Fruit fly (Drosophila melanogaster) whole organism, embryonic: ENCODE measurements around the gene CG5612.

Experiments used
- Awh ChIP-seq: fragments of 200-800 bp; sonication (Bioruptor generic); IDR thresholded peaks from 2 replicates; pipeline ENCODE4, ENCODE4 v1.3.6; 2022; ENCODE audit warnings: missing biosample characterization, missing genetic modification characterization
- CG10274 ChIP-seq: fragments of 200-800 bp; sonication (Bioruptor generic); optimal IDR thresholded peaks from 3 replicates; lab custom pipeline; 2017; ENCODE audit warnings: missing biosample characterization, mild to moderate bottlenecking, missing genetic modification characterization
- CG12391 ChIP-seq: fragments of 200-800 bp; sonication (Bioruptor generic); optimal IDR thresholded peaks from 3 replicates; lab custom pipeline; 2018; ENCODE audit warnings: missing biosample characterization, mild to moderate bottlenecking, missing genetic modification characterization, moderate library complexity
- CG12769 ChIP-seq: fragments of 200-800 bp; sonication (Bioruptor generic); optimal IDR thresholded peaks from 2 replicates; lab custom pipeline; 2019; ENCODE audit warnings: missing biosample characterization, mild to moderate bottlenecking, missing genetic modification characterization, moderate library complexity
- CG13894 ChIP-seq: fragments of 200-800 bp; sonication (Bioruptor generic); optimal IDR thresholded peaks from 3 replicates; lab custom pipeline; 2018; ENCODE audit warnings: missing biosample characterization, mild to moderate bottlenecking, missing genetic modification characterization, moderate library complexity
- CG17359 ChIP-seq: fragments of 200-800 bp; sonication (Bioruptor generic); optimal IDR thresholded peaks from 3 replicates; lab custom pipeline; 2018; ENCODE audit warnings: missing biosample characterization, mild to moderate bottlenecking, missing genetic modification characterization, moderate library complexity
- CG2875 ChIP-seq: fragments of 200-800 bp; sonication (Bioruptor generic); optimal IDR thresholded peaks from 2 replicates; lab custom pipeline; 2017; ENCODE audit warnings: missing biosample characterization, mild to moderate bottlenecking, missing genetic modification characterization, missing genetic modification reagents
- CG31365 ChIP-seq: fragments of 200-800 bp; sonication (Bioruptor generic); optimal IDR thresholded peaks from 2 replicates; lab custom pipeline; 2018; ENCODE audit warnings: missing biosample characterization, mild to moderate bottlenecking, missing genetic modification characterization
- CG6765 ChIP-seq: fragments of 200-800 bp; sonication (Bioruptor generic); optimal IDR thresholded peaks from 3 replicates; lab custom pipeline; 2017; ENCODE audit warnings: missing biosample characterization, mild to moderate bottlenecking, missing genetic modification characterization
- CG8290 ChIP-seq, 3 experiments: fragments of 200-800 bp; sonication (Bioruptor generic); optimal IDR thresholded peaks; 2 replicates each; lab custom pipeline; 2016 to 2019; ENCODE audit warnings: missing biosample characterization in 3 of 3, missing genetic modification characterization in 3 of 3, mild to moderate bottlenecking in 2 of 3, moderate library complexity in 1 of 3
- CoRest ChIP-seq: fragments of 200-800 bp; sonication (Bioruptor generic); optimal IDR thresholded peaks from 3 replicates; lab custom pipeline; 2018; ENCODE audit warnings: missing biosample characterization, mild to moderate bottlenecking, missing genetic modification characterization, moderate library complexity
- Dll ChIP-seq: fragments of 200-800 bp; sonication (Bioruptor generic); IDR thresholded peaks from 4 replicates; pipeline ENCODE4 v1.3.6; 2022; ENCODE audit warnings: missing biosample characterization, missing genetic modification characterization; ENCODE audit not compliant: partially characterized antibody
- Dp ChIP-seq: fragments of 200-800 bp; sonication (Bioruptor generic); optimal IDR thresholded peaks from 2 replicates; lab custom pipeline; 2018; ENCODE audit warnings: missing biosample characterization, mild to moderate bottlenecking, missing genetic modification characterization, moderate library complexity
- Hey ChIP-seq: fragments of 200-800 bp; sonication (Bioruptor generic); optimal IDR thresholded peaks from 3 replicates; lab custom pipeline; 2018; ENCODE audit warnings: missing biosample characterization, mild to moderate bottlenecking, missing genetic modification characterization
- Hr78 ChIP-seq, 2 experiments: fragments of 200-800 bp in 1 of 2; fragments of >200 bp in 1 of 2; sonication (Bioruptor generic) in 1 of 2; optimal IDR thresholded peaks; 2 replicates each; lab custom pipeline; 2017 to 2019; ENCODE audit warnings: missing biosample characterization in 2 of 2, missing genetic modification characterization in 2 of 2, mild to moderate bottlenecking in 1 of 2, moderate library complexity in 1 of 2
- NC2α ChIP-seq: fragments of 200-800 bp; sonication (Bioruptor generic); optimal IDR thresholded peaks from 2 replicates; lab custom pipeline; 2016; ENCODE audit warnings: missing biosample characterization, missing genetic modification characterization
- chinmo ChIP-seq: fragments of 200-800 bp; sonication (Bioruptor generic); IDR thresholded peaks from 4 replicates; pipeline ENCODE4 v1.3.6; 2022; ENCODE audit warnings: missing biosample characterization, missing genetic modification characterization; ENCODE audit not compliant: partially characterized antibody
- crol ChIP-seq: fragments of 200-800 bp; sonication (Bioruptor generic); IDR thresholded peaks from 2 replicates; pipeline ENCODE4 v1.3.6; 2022; ENCODE audit warnings: missing biosample characterization, missing genetic modification characterization
- cwo ChIP-seq: fragments of 200-800 bp; sonication (Bioruptor generic); optimal IDR thresholded peaks from 3 replicates; lab custom pipeline; 2017; ENCODE audit warnings: missing biosample characterization, missing genetic modification characterization, mild to moderate bottlenecking, moderate library complexity, missing genetic modification reagents
- grau ChIP-seq: fragments of 200-800 bp; optimal IDR thresholded peaks from 3 replicates; lab custom pipeline; 2019; ENCODE audit warnings: missing biosample characterization, mild to moderate bottlenecking, missing genetic modification characterization, moderate library complexity
- kni ChIP-seq: fragments of 200-800 bp; sonication (Bioruptor generic); optimal IDR thresholded peaks from 3 replicates; lab custom pipeline; 2017; ENCODE audit warnings: mild to moderate bottlenecking, missing biosample characterization, missing genetic modification reagents, missing genetic modification characterization
- mirr ChIP-seq: fragments of 200-800 bp; sonication (Bioruptor generic); optimal IDR thresholded peaks from 3 replicates; lab custom pipeline; 2018; ENCODE audit warnings: missing biosample characterization, mild to moderate bottlenecking, missing genetic modification characterization
- odd ChIP-seq: fragments of 200-800 bp; sonication (Bioruptor generic); optimal IDR thresholded peaks from 2 replicates; lab custom pipeline; 2017; ENCODE audit warnings: missing biosample characterization, mild to moderate bottlenecking, missing genetic modification characterization
- org-1 ChIP-seq: fragments of 200-800 bp; sonication (Bioruptor generic); optimal IDR thresholded peaks from 2 replicates; lab custom pipeline; 2017; ENCODE audit warnings: missing biosample characterization, missing genetic modification characterization
- otp ChIP-seq: fragments of 200-800 bp; sonication (Bioruptor generic); IDR thresholded peaks from 3 replicates; pipeline ENCODE4, ENCODE4 v1.3.6; 2022; ENCODE audit warnings: missing biosample characterization, missing genetic modification characterization
- pnt ChIP-seq: fragments of 200-800 bp; sonication (Bioruptor generic); optimal IDR thresholded peaks from 3 replicates; lab custom pipeline; 2016; ENCODE audit warnings: missing biosample characterization, missing genetic modification characterization
- sd ChIP-seq: fragments of 200-800 bp; sonication (Bioruptor generic); optimal IDR thresholded peaks from 3 replicates; lab custom pipeline; 2018; ENCODE audit warnings: missing biosample characterization, mild to moderate bottlenecking, missing genetic modification characterization, moderate library complexity
- vvl ChIP-seq: fragments of 200-800 bp; sonication (Bioruptor generic); IDR thresholded peaks from 2 replicates; pipeline ENCODE4 v1.3.6; 2022; ENCODE audit warnings: missing biosample characterization, missing genetic modification characterization
- zen2 ChIP-seq: fragments of 200-800 bp; sonication (Bioruptor generic); IDR thresholded peaks from 3 replicates; pipeline ENCODE4 v1.3.6; 2022; ENCODE audit warnings: missing biosample characterization, missing genetic modification characterization; ENCODE audit not compliant: partially characterized antibody

The CG5612 gene

DNA sequence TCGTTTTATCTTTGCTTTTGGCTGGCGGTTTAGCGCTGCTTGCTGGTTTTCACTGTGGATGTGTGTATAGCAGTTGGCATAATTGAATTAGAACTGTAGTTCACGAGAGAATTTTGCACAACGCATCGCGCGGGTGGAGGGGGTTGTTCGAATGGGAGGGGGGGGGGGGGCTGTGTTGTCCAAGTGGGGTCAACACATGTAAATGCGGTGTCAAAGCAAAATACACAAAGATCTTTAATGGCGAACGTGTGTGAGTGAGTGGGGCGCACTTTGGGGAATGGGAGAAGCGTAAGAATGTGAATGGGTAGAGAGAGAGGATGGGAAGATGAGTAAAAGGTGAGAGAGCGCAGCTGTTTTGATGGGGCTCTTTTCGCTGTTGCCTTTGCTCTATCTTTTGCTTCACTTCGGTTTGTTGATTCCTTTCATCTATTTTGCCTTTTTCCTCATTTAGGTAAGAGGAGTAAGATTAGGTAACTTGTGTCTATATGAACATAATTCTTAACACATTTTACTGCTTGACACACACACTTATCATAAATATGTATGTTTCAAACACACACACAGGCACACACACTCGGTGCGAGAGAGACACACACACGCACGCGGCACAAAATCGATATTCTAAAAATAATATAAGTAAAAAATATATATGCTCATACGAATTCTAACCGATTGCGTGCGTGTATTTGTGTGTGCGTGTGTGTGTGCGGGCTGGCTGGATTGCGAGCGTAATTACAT lies 45.4 kb downstream of the CG5612 start (continued):
- TF ChIP-seq CG12769 (tag; lab: Kevin White, UChicago) = peak; percentile 14
- no peak for TF ChIP-seq CG31365 (tag; lab: Kevin White, UChicago)
- TF ChIP-seq zen2 (GFP tag; lab: Robert Waterston, UW) = no peak
- TF ChIP-seq grau (tag; lab: Kevin White, UChicago) = peak; percentile 68
- TF ChIP-seq CG6765 = no peak
- TF ChIP-seq Awh = no peak
- no peak for TF ChIP-seq NC2α (GFP tag; lab: Kevin White, UChicago)
- peak in 1 of 2 experiments; percentile 81 for TF ChIP-seq Hr78 (GFP tag; optimal IDR thresholded peaks at IDR 0.05; lab: Kevin White, UChicago)
- no peak for TF ChIP-seq Hey
- no peak for TF ChIP-seq Dp (GFP tag; lab: Kevin White, UChicago)
- TF ChIP-seq CG8290 (GFP tag; optimal IDR thresholded peaks at IDR 0.05; lab: Kevin White, UChicago) = no peak
- TF ChIP-seq CG8290 (tag; optimal IDR thresholded peaks at IDR 0.05; lab: Kevin White, UChicago) = peak in 1 of 2 experiments; percentile 18
- TF ChIP-seq CG10274 = no peak

DNA sequence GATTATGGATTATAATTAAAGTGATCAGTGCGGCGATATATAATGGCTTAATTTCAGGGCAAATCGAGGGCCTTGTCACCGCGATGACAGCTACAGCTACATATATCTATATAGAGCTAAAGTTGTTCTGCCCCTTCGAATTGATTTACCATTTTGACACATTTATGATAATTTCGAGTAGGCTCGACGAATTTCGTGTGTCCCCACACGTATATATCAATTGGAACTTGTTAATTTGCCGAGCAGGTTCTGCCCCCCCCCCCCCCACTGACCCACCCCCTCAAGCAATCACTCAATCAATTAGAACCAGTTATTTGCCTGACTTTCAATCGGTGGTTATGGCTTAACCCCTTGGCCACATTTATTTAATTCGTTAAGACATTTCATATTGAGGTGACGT lies 46.4 kb downstream of the CG5612 start:
- TF ChIP-seq mirr (peak; percentile 17), org-1 (GFP tag; lab: Kevin White, UChicago) (no peak), chinmo (GFP tag; lab: Robert Waterston, UW) (0 out of 4 replicates have a peak, but pooled peaks have one; percentile 53), CG12391 (tag; lab: Kevin White, UChicago) (no peak), vvl (GFP tag; lab: Robert Waterston, UW) (peak; percentile 37; the same call in 1 of the 2 replicates), odd (no peak), CG13894 (tag; lab: Kevin White, UChicago) (peak; percentile 59), otp (GFP tag; lab: Robert Waterston, UW) (peak; percentile 59; the same call in 1 of the 3 replicates), cwo (peak; percentile 1), Dll (GFP tag; lab: Robert Waterston, UW) (0 out of 4 replicates have a peak, but pooled peaks have one; percentile 28), crol (peak; percentile 41), CoRest (tag; lab: Kevin White, UChicago) (peak; percentile 6), sd (peak; percentile 35), kni (peak; percentile 44), pnt (GFP tag; lab: Kevin White, UChicago) (no peak), CG17359 (no peak), CG12769 (tag; lab: Kevin White, UChicago) (peak; percentile 2), CG2875 (no peak)
- TF ChIP-seq, all 482 proteins: peak for 12
